Worm (Caenorhabditis elegans): ENCODE measurements around the gene srw-139.
"Not testable (repeated sequence)": the region's sequence is repeated elsewhere in the genome, so short reads cannot be mapped to it uniquely, and the experiment has no call there.

srw-139 gene

DNA sequence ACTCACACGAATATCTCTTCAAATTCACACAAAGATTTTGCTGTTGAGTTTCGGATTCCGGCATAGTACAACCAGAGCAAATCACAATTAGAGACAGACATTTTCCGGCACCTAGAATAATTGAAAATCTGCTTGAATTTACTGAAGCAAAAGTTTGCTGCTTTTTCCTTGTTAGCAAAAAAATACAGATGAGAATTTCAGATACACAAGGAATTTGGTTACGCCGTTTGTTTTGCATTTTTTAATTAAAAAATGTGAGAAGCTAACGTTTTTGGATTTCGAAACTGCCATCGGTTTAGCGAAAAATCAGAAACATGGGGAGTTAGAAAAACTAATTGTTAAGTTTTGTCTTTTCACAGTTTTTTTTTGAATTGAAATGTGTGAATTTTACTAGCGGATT is 5.2 kb downstream of the srw-139 start, which contains the start of gene srw-118:
TSS of gene srw-118 (minus strand) at position 101 of the 400 bp plus-strand sequence.
- TF ChIP-seq nhr-11 (tag; optimal IDR thresholded peaks at IDR 0.05) (no peak), nhr-23 (tag; optimal IDR thresholded peaks at IDR 0.05) (no peak), zag-1 (tag; optimal IDR thresholded peaks at IDR 0.05) (no peak)

DNA sequence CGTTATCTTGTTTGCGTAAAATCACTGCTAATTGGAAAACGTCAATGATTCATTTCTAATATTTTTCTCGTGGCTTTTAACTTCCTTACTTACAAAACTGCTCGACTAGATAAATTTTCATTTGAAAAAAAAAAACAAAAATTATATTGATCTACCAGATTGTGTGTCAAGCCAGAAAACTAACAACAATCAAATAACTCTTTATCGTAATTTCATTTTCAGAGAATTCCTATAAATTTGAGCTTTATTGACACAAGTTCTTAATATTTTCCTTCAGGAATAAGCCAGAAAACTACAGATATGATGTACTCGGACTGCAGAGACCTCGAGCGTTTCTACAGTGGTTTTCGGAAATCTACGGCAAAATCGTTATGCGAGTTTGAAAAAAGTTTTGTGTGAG is 8.9 kb downstream of the srw-139 start, which contains the start of gene srw-124:
TSS of gene srw-124 (plus strand) at position 301 of the 400 bp plus-strand sequence.
- TF ChIP-seq zag-1 (tag; optimal IDR thresholded peaks at IDR 0.05), result no peak
- no peak for TF ChIP-seq mdl-1 (tag; optimal IDR thresholded peaks at IDR 0.05)
- TF ChIP-seq alr-1 (tag; optimal IDR thresholded peaks at IDR 0.05), result no peak
- no peak for TF ChIP-seq mbf-1 (tag; optimal IDR thresholded peaks at IDR 0.05)
- TF ChIP-seq C34F6.9 (tag; optimal IDR thresholded peaks at IDR 0.05), result no peak

DNA sequence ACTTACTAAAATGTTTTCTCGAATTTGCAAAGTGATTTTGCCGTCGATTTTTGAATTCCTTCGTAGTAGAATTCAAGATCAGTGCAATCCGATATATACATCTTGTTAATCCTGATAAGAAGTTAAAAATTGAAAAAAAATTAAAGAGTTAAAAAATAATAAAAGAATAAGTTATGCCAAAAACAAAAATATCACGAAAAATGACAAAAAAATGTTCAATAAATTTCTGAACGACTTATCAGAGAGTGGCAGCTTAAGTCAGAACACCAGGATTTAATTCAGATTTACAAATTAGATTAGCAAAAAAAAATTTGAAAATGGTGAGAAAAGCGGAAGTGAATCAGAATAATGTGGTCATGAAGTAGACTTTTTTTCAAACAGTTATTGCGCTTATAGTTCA is 9.9 kb downstream of the srw-139 start, which contains the start of gene srw-123:
TSS of gene srw-123 (minus strand) at position 101 of the 400 bp plus-strand sequence.
- not testable (repeated sequence) for TF ChIP-seq egl-27, mab-5, nhr-12 (tag; optimal IDR thresholded peaks at IDR 0.05)

DNA sequence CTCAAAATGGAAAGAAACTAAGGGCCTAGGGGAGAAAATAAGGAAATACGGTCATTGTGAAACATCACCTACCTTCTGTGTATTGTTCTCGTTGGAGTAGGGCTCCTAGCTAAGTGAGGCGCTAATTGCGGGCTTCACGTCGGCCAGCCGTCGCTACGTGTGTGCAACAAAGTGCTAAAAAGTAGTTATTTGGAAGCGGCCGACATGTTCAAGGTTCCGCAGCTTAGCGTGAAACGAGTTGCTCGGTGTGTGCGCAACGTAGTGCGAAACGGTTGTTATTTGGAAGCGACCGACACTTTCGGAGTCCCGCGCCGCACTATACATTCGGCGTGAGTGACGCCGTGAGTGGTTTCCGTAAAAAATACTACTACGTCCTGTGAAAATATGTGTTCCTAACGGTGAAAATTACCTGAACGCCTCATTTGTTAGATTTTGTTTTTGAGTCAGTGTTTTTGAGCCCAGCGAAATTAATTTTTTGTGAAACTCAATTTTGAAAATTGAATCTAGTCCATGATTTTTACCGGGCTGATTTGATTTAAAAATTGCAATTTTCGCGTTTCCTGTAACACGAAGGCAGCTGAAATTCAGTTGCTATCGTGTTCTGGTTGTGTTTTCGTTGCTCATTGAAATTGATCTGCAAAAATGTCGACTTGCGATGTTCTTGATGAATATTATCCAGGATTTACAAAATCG is 13.8 kb downstream of the srw-139 start, which contains the start of gene srw-129:
TSS of gene srw-129 (plus strand) at position 643 of the 693 bp plus-strand sequence.
- no peak for TF ChIP-seq lin-11 (tag; optimal IDR thresholded peaks at IDR 0.05)
- TF ChIP-seq ztf-11 (tag; optimal IDR thresholded peaks at IDR 0.05), result no peak
- no peak for TF ChIP-seq nhr-12 (tag; optimal IDR thresholded peaks at IDR 0.05)
- TF ChIP-seq sem-4 (tag; optimal IDR thresholded peaks at IDR 0.05), result no peak
- no peak for TF ChIP-seq nhr-11 (tag; optimal IDR thresholded peaks at IDR 0.05)
- TF ChIP-seq mbf-1 (tag; optimal IDR thresholded peaks at IDR 0.05), result no peak
- TF ChIP-seq skn-1 (tag; optimal IDR thresholded peaks at IDR 0.05), result no peak
- TF ChIP-seq ceh-82 (tag; optimal IDR thresholded peaks at IDR 0.05), result no peak
- TF ChIP-seq peb-1 (tag; optimal IDR thresholded peaks at IDR 0.05), result no peak
- TF ChIP-seq C34F6.9 (tag; optimal IDR thresholded peaks at IDR 0.05), result no peak
- TF ChIP-seq unc-55 (GFP tag; optimal IDR thresholded peaks at IDR 0.05), result no peak
- TF ChIP-seq alr-1 (tag; optimal IDR thresholded peaks at IDR 0.05), result no peak
- TF ChIP-seq egl-27 (tag; optimal IDR thresholded peaks at IDR 0.05), result no peak
- TF ChIP-seq unc-62 (GFP tag; optimal IDR thresholded peaks at IDR 0.05), result no peak
- TF ChIP-seq elt-3 (tag; optimal IDR thresholded peaks at IDR 0.05), result no peak
- TF ChIP-seq nhr-25 (tag; optimal IDR thresholded peaks at IDR 0.05), result no peak
- TF ChIP-seq F13H6.1 (tag; optimal IDR thresholded peaks at IDR 0.05), result no peak
- no peak for TF ChIP-seq ztf-1 (GFP tag; conservative IDR thresholded peaks at IDR 0.05)

DNA sequence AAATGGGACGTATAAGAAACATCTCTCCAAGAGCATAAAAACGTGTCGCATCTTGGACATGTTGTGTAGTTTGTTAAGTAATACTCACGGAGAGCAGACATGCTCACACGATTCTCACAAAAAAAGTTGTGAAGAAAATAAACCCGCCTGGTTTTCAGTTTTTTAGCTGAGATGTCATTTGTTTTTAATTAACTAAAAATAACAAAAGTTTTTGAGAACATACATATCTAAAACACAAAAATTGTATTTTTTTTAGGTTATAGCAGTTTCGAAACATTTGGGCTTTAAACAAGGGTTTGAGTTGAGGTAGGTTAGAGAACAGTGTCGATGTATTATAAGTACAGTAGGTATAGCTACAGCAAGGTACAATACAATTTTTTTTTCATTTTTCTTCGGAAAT is 20.4 kb downstream of the srw-139 start, which contains the start of gene srh-88:
TSS of gene srh-88 (minus strand) at position 101 of the 400 bp plus-strand sequence.
- TF ChIP-seq F13H6.1 (tag; optimal IDR thresholded peaks at IDR 0.05), result no peak
- no peak for TF ChIP-seq mab-5 (tag; optimal IDR thresholded peaks at IDR 0.05)

DNA sequence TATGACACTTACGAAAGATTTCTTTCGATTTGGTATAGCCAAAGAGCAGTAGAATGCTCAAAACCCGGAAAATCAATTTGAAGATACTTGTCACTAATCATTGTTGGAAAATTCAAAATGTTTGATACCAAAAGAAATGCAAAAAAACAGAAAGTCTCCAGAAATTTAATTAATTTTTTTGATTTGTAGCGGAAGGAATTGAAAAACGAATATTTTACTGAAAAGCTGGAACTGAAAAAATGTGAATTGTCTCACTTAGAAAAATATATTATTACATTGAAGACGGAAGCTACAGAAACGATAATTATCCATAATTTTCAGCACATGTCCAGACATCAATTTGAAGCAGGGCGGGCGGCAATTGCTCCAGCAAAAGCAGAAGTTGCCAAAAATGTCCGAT is 22.2 kb downstream of the srw-139 start, which contains the start of gene srw-138:
TSS of gene srw-138 (minus strand) at position 101 of the 400 bp plus-strand sequence.
- TF ChIP-seq mbf-1 (tag; optimal IDR thresholded peaks at IDR 0.05) (no peak), ztf-11 (tag; optimal IDR thresholded peaks at IDR 0.05) (no peak), nhr-21 (tag; optimal IDR thresholded peaks at IDR 0.05) (no peak), skn-1 (tag; optimal IDR thresholded peaks at IDR 0.05) (no peak), snpc-4 (tag; optimal IDR thresholded peaks at IDR 0.05) (no peak), dmd-4 (tag; optimal IDR thresholded peaks at IDR 0.05) (no peak), nhr-12 (tag; optimal IDR thresholded peaks at IDR 0.05) (no peak)

DNA sequence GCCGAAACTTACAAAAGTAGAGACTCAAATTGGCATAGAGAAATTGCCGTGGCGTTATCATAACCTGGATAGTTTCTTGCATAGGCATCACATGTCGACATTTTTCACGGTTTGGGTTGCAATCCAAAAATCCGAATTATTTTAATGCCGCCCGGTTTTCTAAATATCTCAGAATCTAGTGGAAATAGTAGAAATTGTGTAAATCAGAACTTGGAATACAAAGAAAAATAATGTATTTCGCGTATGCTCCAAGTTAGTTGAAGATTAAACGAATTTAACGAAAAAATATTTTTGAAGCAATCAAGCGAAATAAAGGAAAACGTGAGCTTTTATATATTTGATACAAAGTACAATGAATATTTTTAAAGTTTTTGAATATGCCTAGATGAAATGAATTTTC is 24.3 kb downstream of the srw-139 start, which contains the start of gene srw-144:
TSS of gene srw-144 (minus strand) at position 101 of the 400 bp plus-strand sequence.
- TF ChIP-seq nhr-11 (tag; optimal IDR thresholded peaks at IDR 0.05) (no peak), sma-3 (GFP tag; optimal IDR thresholded peaks at IDR 0.05) (no peak), nhr-21 (tag; optimal IDR thresholded peaks at IDR 0.05) (no peak), unc-62 (GFP tag; optimal IDR thresholded peaks at IDR 0.05) (no peak), ztf-1 (GFP tag; conservative IDR thresholded peaks at IDR 0.05) (no peak), ZK546.5 (tag; optimal IDR thresholded peaks at IDR 0.05) (no peak), C34F6.9 (tag; optimal IDR thresholded peaks at IDR 0.05) (no peak), mdl-1 (tag; optimal IDR thresholded peaks at IDR 0.05) (no peak), aly-2 (tag; optimal IDR thresholded peaks at IDR 0.05) (no peak), lin-11 (tag; optimal IDR thresholded peaks at IDR 0.05) (no peak)
